Fruit fly (Drosophila melanogaster) whole organism, embryonic: Measurements from ENCODE around the gene kkv.
A peak's percentile ranks its signal among the peaks of the same experiment; 100 is the strongest.

Source experiments
- Ada2b ChIP-seq: fragments of 200-800 bp; sonication (Bioruptor generic); IDR thresholded peaks from 2 replicates; pipeline ENCODE4 v1.3.6; 2022; ENCODE audit warnings: missing biosample characterization, missing genetic modification characterization
- BEAF-32 ChIP-seq: fragments of 200-800 bp; sonication (Bioruptor generic); optimal IDR thresholded peaks from 3 replicates; lab custom pipeline; 2017; ENCODE audit warnings: missing biosample characterization, missing genetic modification characterization, mild to moderate bottlenecking, moderate library complexity, missing genetic modification reagents
- Bgb ChIP-seq: fragments of 200-800 bp; sonication (Bioruptor generic); IDR thresholded peaks from 2 replicates; pipeline ENCODE4 v1.3.6; 2022; ENCODE audit warnings: missing biosample characterization, missing genetic modification characterization; ENCODE audit not compliant: partially characterized antibody
- CG10147 ChIP-seq: fragments of 200-800 bp; sonication (Bioruptor generic); optimal IDR thresholded peaks from 2 replicates; lab custom pipeline; 2019; ENCODE audit warnings: missing biosample characterization, mild to moderate bottlenecking, missing genetic modification characterization, moderate library complexity
- CG10321 ChIP-seq: fragments of 200-800 bp; sonication (Bioruptor generic); IDR thresholded peaks from 2 replicates; pipeline ENCODE4 v1.3.6; 2022; ENCODE audit warnings: missing biosample characterization, missing genetic modification characterization
- CG10431 ChIP-seq: fragments of 200-800 bp; sonication (Bioruptor generic); optimal IDR thresholded peaks from 3 replicates; lab custom pipeline; 2018; ENCODE audit warnings: missing biosample characterization, mild to moderate bottlenecking, missing genetic modification characterization
- CG10565 ChIP-seq: fragments of 200-800 bp; sonication (Bioruptor generic); optimal IDR thresholded peaks from 3 replicates; lab custom pipeline; 2016; ENCODE audit warnings: missing biosample characterization, mild to moderate bottlenecking, missing genetic modification characterization
- CG12659 ChIP-seq: fragments of 200-800 bp; sonication (Bioruptor generic); optimal IDR thresholded peaks from 3 replicates; lab custom pipeline; 2017; ENCODE audit warnings: mild to moderate bottlenecking, missing biosample characterization, missing genetic modification reagents, missing genetic modification characterization
- CG12769 ChIP-seq: fragments of 200-800 bp; sonication (Bioruptor generic); optimal IDR thresholded peaks from 2 replicates; lab custom pipeline; 2019; ENCODE audit warnings: missing biosample characterization, mild to moderate bottlenecking, missing genetic modification characterization, moderate library complexity
- CG13296 ChIP-seq: fragments of 200-800 bp; sonication (Bioruptor generic); optimal IDR thresholded peaks from 3 replicates; lab custom pipeline; 2018; ENCODE audit warnings: missing biosample characterization, mild to moderate bottlenecking, missing genetic modification characterization
- CG17361 ChIP-seq: fragments of 200-800 bp; sonication (Bioruptor generic); IDR thresholded peaks from 3 replicates; pipeline ENCODE4 v1.3.6; 2022; ENCODE audit warnings: missing biosample characterization, missing genetic modification characterization
- CG17385 ChIP-seq: fragments of 200-800 bp; sonication (Bioruptor generic); optimal IDR thresholded peaks from 3 replicates; lab custom pipeline; 2018; ENCODE audit warnings: missing biosample characterization, mild to moderate bottlenecking, missing genetic modification characterization
- CG17568 ChIP-seq: fragments of 200-800 bp; sonication (Bioruptor generic); optimal IDR thresholded peaks from 2 replicates; lab custom pipeline; 2018; ENCODE audit warnings: missing biosample characterization, mild to moderate bottlenecking, missing genetic modification characterization, moderate library complexity
- CG30020 ChIP-seq: fragments of 200-800 bp; optimal IDR thresholded peaks from 2 replicates; lab custom pipeline; 2019; ENCODE audit warnings: missing biosample characterization, mild to moderate bottlenecking, missing genetic modification characterization, moderate library complexity
- CG3281 ChIP-seq: fragments of 200-800 bp; sonication (Bioruptor generic); optimal IDR thresholded peaks from 3 replicates; lab custom pipeline; 2017; ENCODE audit warnings: missing biosample characterization, mild to moderate bottlenecking, missing genetic modification characterization
- CG4424 ChIP-seq: fragments of 200-800 bp; sonication (Bioruptor generic); optimal IDR thresholded peaks from 3 replicates; lab custom pipeline; 2016; ENCODE audit warnings: missing biosample characterization, missing genetic modification characterization
- CG4730 ChIP-seq: fragments of 200-800 bp; sonication (Bioruptor generic); IDR thresholded peaks from 2 replicates; pipeline ENCODE4 v1.3.6; 2022; ENCODE audit warnings: missing biosample characterization, missing genetic modification characterization
- CG5245 ChIP-seq: fragments of 200-800 bp; sonication (Bioruptor generic); optimal IDR thresholded peaks from 3 replicates; lab custom pipeline; 2016; ENCODE audit warnings: missing biosample characterization, missing genetic modification characterization
- CG6654 ChIP-seq: fragments of 200-800 bp; sonication (Bioruptor generic); optimal IDR thresholded peaks from 2 replicates; lab custom pipeline; 2017; ENCODE audit warnings: missing biosample characterization, mild to moderate bottlenecking, missing genetic modification characterization
- CG7928 ChIP-seq: fragments of 200-800 bp; sonication (Bioruptor generic); optimal IDR thresholded peaks from 2 replicates; lab custom pipeline; 2017; ENCODE audit warnings: missing biosample characterization, mild to moderate bottlenecking, missing genetic modification characterization
- CG9817 ChIP-seq: fragments of 200-800 bp; sonication (Bioruptor generic); optimal IDR thresholded peaks from 2 replicates; lab custom pipeline; 2018; ENCODE audit warnings: missing biosample characterization, mild to moderate bottlenecking, missing genetic modification characterization, moderate library complexity
- Camta ChIP-seq: fragments of 200-800 bp; sonication (Bioruptor generic); optimal IDR thresholded peaks from 2 replicates; lab custom pipeline; 2016; ENCODE audit warnings: missing biosample characterization, missing genetic modification characterization
- Dip3 ChIP-seq: fragments of 200-800 bp; sonication (Bioruptor generic); optimal IDR thresholded peaks from 3 replicates; lab custom pipeline; 2016; ENCODE audit warnings: missing biosample characterization, missing genetic modification characterization
- ERR ChIP-seq: fragments of 200-800 bp; sonication (Bioruptor generic); optimal IDR thresholded peaks from 2 replicates; lab custom pipeline; 2016; ENCODE audit warnings: missing biosample characterization, missing genetic modification characterization
- GATAe ChIP-seq: fragments of 200-800 bp; sonication (Bioruptor generic); conservative IDR thresholded peaks from 2 replicates; pipeline ENCODE4 v1.3.6; 2022; ENCODE audit warnings: missing biosample characterization, missing genetic modification characterization
- Hr3 ChIP-seq: fragments of 200-800 bp; sonication (Bioruptor generic); optimal IDR thresholded peaks from 3 replicates; lab custom pipeline; 2016; ENCODE audit warnings: missing biosample characterization, missing genetic modification characterization
- Lhr ChIP-seq: fragments of 200-800 bp; sonication (Bioruptor generic); optimal IDR thresholded peaks from 3 replicates; lab custom pipeline; 2017; ENCODE audit warnings: mild to moderate bottlenecking, missing biosample characterization, missing genetic modification reagents, missing genetic modification characterization
- PHDP ChIP-seq: fragments of 200-800 bp; sonication (Bioruptor generic); optimal IDR thresholded peaks from 3 replicates; lab custom pipeline; 2018; ENCODE audit warnings: missing biosample characterization, mild to moderate bottlenecking, missing genetic modification characterization, moderate library complexity
- Ravus ChIP-seq: fragments of 200-800 bp; sonication (Bioruptor generic); IDR thresholded peaks from 2 replicates; pipeline ENCODE4 v1.3.6; 2022; ENCODE audit warnings: missing biosample characterization, missing genetic modification characterization
- Sox102F ChIP-seq: fragments of 200-800 bp; sonication (Bioruptor generic); optimal IDR thresholded peaks from 2 replicates; lab custom pipeline; 2018; ENCODE audit warnings: missing biosample characterization, mild to moderate bottlenecking, missing genetic modification characterization, moderate library complexity
- amos ChIP-seq: fragments of 200-800 bp; sonication (Bioruptor generic); IDR thresholded peaks from 2 replicates; pipeline ENCODE4 v1.3.6; 2022; ENCODE audit warnings: missing biosample characterization, missing genetic modification characterization; ENCODE audit not compliant: partially characterized antibody
- az2 ChIP-seq: fragments of 200-800 bp; sonication (Bioruptor generic); optimal IDR thresholded peaks from 3 replicates; lab custom pipeline; 2016; ENCODE audit warnings: missing biosample characterization, missing genetic modification characterization
- bcd ChIP-seq: fragments of 200-800 bp; sonication (Bioruptor generic); optimal IDR thresholded peaks from 2 replicates; lab custom pipeline; 2017; ENCODE audit warnings: missing biosample characterization, mild to moderate bottlenecking, missing genetic modification characterization
- chif ChIP-seq, 2 experiments: fragments of 200-800 bp; sonication (Bioruptor generic); optimal IDR thresholded peaks; 3 replicates each; lab custom pipeline; 2016; ENCODE audit warnings: missing biosample characterization in 2 of 2, missing genetic modification characterization in 2 of 2
- crp ChIP-seq, 2 experiments: fragments of 200-800 bp; sonication (Bioruptor generic); optimal IDR thresholded peaks; 2 replicates in 1 of 2; 3 replicates in 1 of 2; lab custom pipeline; 2017; ENCODE audit warnings: missing biosample characterization in 2 of 2, missing genetic modification characterization in 2 of 2, mild to moderate bottlenecking in 1 of 2, moderate library complexity in 1 of 2
- dan ChIP-seq: fragments of 200-800 bp; sonication (Bioruptor generic); IDR thresholded peaks from 2 replicates; pipeline ENCODE4 v1.3.6; 2022; ENCODE audit warnings: missing biosample characterization, missing genetic modification characterization
- her ChIP-seq: fragments of 200-800 bp; sonication (Bioruptor generic); optimal IDR thresholded peaks from 2 replicates; lab custom pipeline; 2016; ENCODE audit warnings: missing biosample characterization, missing genetic modification characterization
- jumu ChIP-seq: fragments of 200-800 bp; sonication (Bioruptor generic); optimal IDR thresholded peaks from 3 replicates; lab custom pipeline; 2016; ENCODE audit warnings: missing biosample characterization, missing genetic modification characterization
- kah ChIP-seq: fragments of 200-800 bp; sonication (Bioruptor generic); optimal IDR thresholded peaks from 2 replicates; lab custom pipeline; 2018; ENCODE audit warnings: missing biosample characterization, mild to moderate bottlenecking, missing genetic modification characterization
- lab ChIP-seq: fragments of 200-800 bp; sonication (Bioruptor generic); optimal IDR thresholded peaks from 3 replicates; lab custom pipeline; 2017; ENCODE audit warnings: missing biosample characterization, missing genetic modification characterization, mild to moderate bottlenecking, moderate library complexity, missing genetic modification reagents
- lov ChIP-seq, 2 experiments: fragments of 200-800 bp in 1 of 2; fragments of >200 bp in 1 of 2; sonication (Bioruptor generic) in 1 of 2; IDR thresholded peaks in 1 of 2; optimal IDR thresholded peaks in 1 of 2; 2 replicates in 1 of 2; 3 replicates in 1 of 2; pipeline versions ENCODE4 v1.3.6 to Lab custom; 2017 to 2022; ENCODE audit warnings: missing biosample characterization in 1 of 2, missing genetic modification characterization in 1 of 2
- mirr ChIP-seq: fragments of 200-800 bp; sonication (Bioruptor generic); optimal IDR thresholded peaks from 3 replicates; lab custom pipeline; 2018; ENCODE audit warnings: missing biosample characterization, mild to moderate bottlenecking, missing genetic modification characterization
- nom ChIP-seq: fragments of 200-800 bp; sonication (Bioruptor generic); optimal IDR thresholded peaks from 2 replicates; lab custom pipeline; 2017; ENCODE audit warnings: missing biosample characterization, missing genetic modification characterization, mild to moderate bottlenecking, moderate library complexity, missing genetic modification reagents
- otp ChIP-seq: fragments of 200-800 bp; sonication (Bioruptor generic); IDR thresholded peaks from 3 replicates; pipeline ENCODE4, ENCODE4 v1.3.6; 2022; ENCODE audit warnings: missing biosample characterization, missing genetic modification characterization
- row ChIP-seq: fragments of 200-800 bp; sonication (Bioruptor generic); IDR thresholded peaks from 3 replicates; pipeline ENCODE4 v1.3.6; 2022; ENCODE audit warnings: missing biosample characterization, missing genetic modification characterization
- sens ChIP-seq: fragments of 200-800 bp; sonication (Bioruptor generic); peaks from one replicate; lab custom pipeline; 2016; ENCODE audit warnings: missing biosample characterization, missing genetic modification characterization
- sna ChIP-seq: fragments of 200-800 bp; sonication (Bioruptor generic); IDR thresholded peaks from 2 replicates; pipeline ENCODE4 v1.3.6; 2022; ENCODE audit warnings: missing biosample characterization, missing genetic modification characterization; ENCODE audit not compliant: partially characterized antibody
- wor ChIP-seq: fragments of 200-800 bp; sonication (Bioruptor generic); IDR thresholded peaks from 2 replicates; pipeline ENCODE4 v1.3.6; 2022; ENCODE audit warnings: missing biosample characterization, missing genetic modification characterization

kkv gene

DNA sequence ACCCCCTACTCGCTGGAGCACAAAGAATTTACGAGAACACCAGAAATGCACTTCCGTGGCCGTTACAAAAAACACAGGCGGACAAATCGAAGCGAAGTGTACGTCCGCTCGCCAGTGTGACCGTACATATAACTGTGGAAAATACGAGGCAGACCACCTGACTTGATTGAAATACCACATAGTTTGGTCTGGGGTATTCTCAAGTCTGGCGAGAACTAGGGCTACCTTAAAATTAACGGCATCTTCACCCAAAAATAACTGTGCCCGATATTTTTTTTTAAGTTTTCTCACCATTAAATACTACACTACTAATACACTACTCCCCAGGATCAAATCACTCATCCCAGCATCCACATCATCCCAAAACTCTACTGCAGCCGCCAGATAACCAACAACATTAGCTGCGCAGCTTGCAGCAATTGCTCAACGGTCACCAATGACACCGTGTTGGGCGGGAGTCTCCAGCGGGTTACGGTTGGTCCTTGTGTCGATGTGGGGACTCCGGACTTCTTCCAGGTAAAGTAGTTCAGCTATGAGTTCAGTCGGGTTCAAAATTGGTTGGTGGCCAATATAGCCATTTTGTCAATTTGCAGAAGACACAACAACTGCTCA lies 24.4 kb downstream of the kkv start, which contains the start of gene Cerk (continued):
- TF ChIP-seq crp (GFP tag; optimal IDR thresholded peaks at IDR 0.05; lab: Kevin White, UChicago) (peak in 1 of 2 experiments; percentile 45), sna (GFP tag; lab: Robert Waterston, UW) (peak; percentile 47; the same call in 1 of the 2 replicates), wor (no peak), CG10431 (GFP tag; lab: Kevin White, UChicago) (peak; percentile 25), BEAF-32 (GFP tag; lab: Kevin White, UChicago) (peak; percentile 68), CG10147 (GFP tag; lab: Kevin White, UChicago) (no peak), jumu (GFP tag; lab: Kevin White, UChicago) (peak; percentile 5), CG17385 (GFP tag; lab: Kevin White, UChicago) (peak; percentile 36), kah (GFP tag; lab: Kevin White, UChicago) (peak; percentile 55), dan (GFP tag; lab: Robert Waterston, UW) (no peak), Ravus (no peak), row (peak; percentile 87), Ada2b (GFP tag; lab: Robert Waterston, UW) (no peak), her (GFP tag; lab: Kevin White, UChicago) (peak; percentile 51), CG17361 (GFP tag; lab: Robert Waterston, UW) (0 out of 3 replicates have a peak, but pooled peaks have one; percentile 25), CG3281 (GFP tag; lab: Kevin White, UChicago) (no peak), sens (GFP tag; lab: Kevin White, UChicago) (peak; percentile 88), nom (GFP tag; lab: Kevin White, UChicago) (peak; percentile 54), GATAe (GFP tag; lab: Robert Waterston, UW) (no peak), Dip3 (GFP tag; lab: Kevin White, UChicago) (peak; percentile 7), PHDP (tag; lab: Kevin White, UChicago) (peak; percentile 36), CG7928 (GFP tag; lab: Kevin White, UChicago) (peak; percentile 91), CG12659 (GFP tag; lab: Kevin White, UChicago) (peak; percentile 64), Sox102F (GFP tag; lab: Kevin White, UChicago) (no peak), CG4424 (peak; percentile 1), CG10321 (GFP tag; lab: Robert Waterston, UW) (no peak), az2 (no peak), CG6654 (GFP tag; lab: Kevin White, UChicago) (peak; percentile 41), Bgb (peak; percentile 68), bcd (GFP tag; lab: Kevin White, UChicago) (no peak), otp (GFP tag; lab: Robert Waterston, UW) (0 out of 3 replicates have a peak, but pooled peaks have one; percentile 33), CG12769 (peak; percentile 54), ERR (GFP tag; lab: Kevin White, UChicago) (peak; percentile 49), Camta (peak; percentile 17), CG4730 (GFP tag; lab: Robert Waterston, UW) (no peak), chif (GFP tag; optimal IDR thresholded peaks at IDR 0.05; lab: Kevin White, UChicago) (peak in 1 of 2 experiments; percentile 30), CG10565 (GFP tag; lab: Kevin White, UChicago) (no peak), amos (GFP tag; lab: Robert Waterston, UW) (peak; percentile 69; the same call in 1 of the 2 replicates), Lhr (GFP tag; lab: Kevin White, UChicago) (peak; percentile 77), CG17568 (GFP tag; lab: Kevin White, UChicago) (no peak), lov (optimal IDR thresholded peaks at IDR 0.05; lab: Kevin White, UChicago) (no peak), lov (GFP tag; IDR thresholded peaks at IDR 0.05; lab: Robert Waterston, UW) (0 out of 3 replicates have a peak, but pooled peaks have one; percentile 36), mirr (GFP tag; lab: Kevin White, UChicago) (no peak), CG9817 (tag; lab: Kevin White, UChicago) (peak; percentile 30), CG5245 (GFP tag; lab: Kevin White, UChicago) (no peak), lab (peak; percentile 46), Hr3 (GFP tag; lab: Kevin White, UChicago) (peak; percentile 19), CG13296 (GFP tag; lab: Kevin White, UChicago) (peak; percentile 2), CG30020 (tag; lab: Kevin White, UChicago) (peak; percentile 23)
